Worm (Caenorhabditis elegans) whole organism, L3 larva: ENCODE results near the gene ifd-2.
A peak's percentile ranks its signal among the peaks of the same experiment; 100 is the strongest.

ENCODE experiments used
- elt-2 ChIP-seq: sonication (generic microtip); optimal IDR thresholded peaks from 2 replicates; lab custom pipeline; 2016; ENCODE audit warnings: missing genetic modification reagents, mild to moderate bottlenecking, missing genetic modification characterization, missing compliant biosample characterization
- eor-1 ChIP-seq, 2 experiments: fragments of 150-350 bp; optimal IDR thresholded peaks; 2 replicates each; lab custom pipeline; 2014 to 2018; ENCODE audit warnings: missing biosample characterization in 2 of 2, missing genetic modification characterization in 2 of 2
- fkh-2 ChIP-seq: fragments of 150-350 bp; optimal IDR thresholded peaks from 2 replicates; lab custom pipeline; 2014; ENCODE audit warnings: missing biosample characterization, missing genetic modification reagents, missing genetic modification characterization
- lin-39 ChIP-seq: fragments of 150-350 bp; optimal IDR thresholded peaks from 2 replicates; lab custom pipeline; 2018; ENCODE audit warnings: missing biosample characterization, missing genetic modification reagents, missing genetic modification characterization
- nhr-12 ChIP-seq: fragments of 150-350 bp; optimal IDR thresholded peaks from 2 replicates; lab custom pipeline; 2014; ENCODE audit warnings: missing biosample characterization, missing genetic modification characterization
- nhr-237 ChIP-seq: fragments of 150-350 bp; optimal IDR thresholded peaks from 2 replicates; lab custom pipeline; 2014; ENCODE audit warnings: missing biosample characterization, missing genetic modification characterization
- nhr-43 ChIP-seq: sonication (generic microtip); optimal IDR thresholded peaks from 2 replicates; lab custom pipeline; 2016; ENCODE audit warnings: mild to moderate bottlenecking, missing genetic modification characterization, missing compliant biosample characterization; ENCODE audit not compliant: poor library complexity, severe bottlenecking
- pqm-1 ChIP-seq: fragments of 150-350 bp; optimal IDR thresholded peaks from 2 replicates; lab custom pipeline; 2017; ENCODE audit warnings: missing biosample characterization, missing genetic modification characterization, inconsistent platforms
- tbx-2 ChIP-seq: sonication (generic microtip); optimal IDR thresholded peaks from 2 replicates; lab custom pipeline; 2016; ENCODE audit warnings: mild to moderate bottlenecking, missing genetic modification characterization, missing compliant biosample characterization
- ztf-11 ChIP-seq: fragments of 150-350 bp; optimal IDR thresholded peaks from 2 replicates; lab custom pipeline; 2014; ENCODE audit warnings: missing biosample characterization, missing genetic modification characterization

The ifd-2 gene

ce11 chrX:768061-768646, 47.6 kb downstream of the ifd-2 start, which contains the start of the genes trap-2 and ile-2 (continued):
- no peak for TF ChIP-seq ztf-11 (tag; lab: Kevin White, UChicago)
- TF ChIP-seq nhr-237 (tag; lab: Kevin White, UChicago), result no peak
- no peak for TF ChIP-seq eor-1 (tag; optimal IDR thresholded peaks at IDR 0.05; lab: Kevin White, UChicago)
- peak; percentile 90 for TF ChIP-seq elt-2 (tag; lab: Kevin White, UChicago)
- TF ChIP-seq lin-39 (tag; lab: Kevin White, UChicago), result peak; percentile 99
- TF ChIP-seq nhr-12 (tag; lab: Kevin White, UChicago), result no peak
- TF ChIP-seq pqm-1 (tag; lab: Kevin White, UChicago), result peak; percentile 64
- peak; percentile 89 for TF ChIP-seq nhr-43 (tag; lab: Kevin White, UChicago)
- peak; percentile 16 for TF ChIP-seq fkh-2 (tag; lab: Kevin White, UChicago)
- peak; percentile 68 for TF ChIP-seq tbx-2 (tag; lab: Kevin White, UChicago)
- TF ChIP-seq, all 47 proteins: peak for 28
